Fruit fly (Drosophila melanogaster) whole organism, embryonic: ENCODE results near the gene CG32801.

Experiments used
- Adf1 ChIP-seq: fragments of 200-800 bp; sonication (Bioruptor generic); IDR thresholded peaks from 2 replicates; pipeline ENCODE4 v1.3.6; 2022; ENCODE audit warnings: missing biosample characterization, missing genetic modification characterization
- B-H1 ChIP-seq: fragments of 200-800 bp; sonication (Bioruptor generic); IDR thresholded peaks from 3 replicates; pipeline ENCODE4 v1.3.6; 2022; ENCODE audit warnings: missing biosample characterization, missing genetic modification characterization
- CG11504 ChIP-seq: fragments of 200-800 bp; sonication (Bioruptor generic); optimal IDR thresholded peaks from 3 replicates; lab custom pipeline; 2019; ENCODE audit warnings: missing biosample characterization, mild to moderate bottlenecking, missing genetic modification characterization, moderate library complexity
- CG11695 ChIP-seq: fragments of 200-800 bp; sonication (Bioruptor generic); IDR thresholded peaks from 3 replicates; pipeline ENCODE4 v1.3.6; 2022; ENCODE audit warnings: missing biosample characterization, missing genetic modification characterization
- CG1603 ChIP-seq: fragments of 200-800 bp; sonication (Bioruptor generic); optimal IDR thresholded peaks from 2 replicates; lab custom pipeline; 2019; ENCODE audit warnings: missing biosample characterization, mild to moderate bottlenecking, missing genetic modification characterization, moderate library complexity
- CG16815 ChIP-seq: fragments of 200-800 bp; sonication (Bioruptor generic); optimal IDR thresholded peaks from 3 replicates; lab custom pipeline; 2017; ENCODE audit warnings: missing biosample characterization, mild to moderate bottlenecking, missing genetic modification characterization
- CG17829 ChIP-seq: fragments of 200-800 bp; optimal IDR thresholded peaks from 2 replicates; lab custom pipeline; 2019; ENCODE audit warnings: missing biosample characterization, mild to moderate bottlenecking, missing genetic modification characterization, moderate library complexity
- CG18476 ChIP-seq: fragments of 200-800 bp; sonication (Bioruptor generic); optimal IDR thresholded peaks from 2 replicates; lab custom pipeline; 2016; ENCODE audit warnings: missing biosample characterization, mild to moderate bottlenecking, missing genetic modification characterization
- CG31224 ChIP-seq: fragments of 200-800 bp; sonication (Bioruptor generic); IDR thresholded peaks from 2 replicates; pipeline ENCODE4 v1.3.6; 2022; ENCODE audit warnings: missing biosample characterization, missing genetic modification characterization
- CG4820 ChIP-seq: fragments of 200-800 bp; sonication (Bioruptor generic); optimal IDR thresholded peaks from 3 replicates; lab custom pipeline; 2016; ENCODE audit warnings: missing biosample characterization, missing genetic modification characterization
- CG7963 ChIP-seq: fragments of 200-800 bp; sonication (Bioruptor generic); IDR thresholded peaks from 3 replicates; pipeline ENCODE4 v1.3.6; 2022; ENCODE audit warnings: missing biosample characterization, missing genetic modification characterization; ENCODE audit not compliant: partially characterized antibody
- D ChIP-seq, 2 experiments: fragments of 200-800 bp in 1 of 2; fragments of >200 bp in 1 of 2; sonication (Bioruptor generic) in 1 of 2; optimal IDR thresholded peaks; 2 replicates in 1 of 2; 3 replicates in 1 of 2; lab custom pipeline; 2017; ENCODE audit warnings: mild to moderate bottlenecking in 1 of 2, missing biosample characterization in 1 of 2, missing genetic modification characterization in 1 of 2, missing genetic modification reagents in 1 of 2
- Dfd ChIP-seq, 2 experiments: fragments of >200 bp; optimal IDR thresholded peaks; 2 replicates each; lab custom pipeline; 2017; ENCODE audit warnings: missing biosample characterization in 2 of 2, missing genetic modification characterization in 2 of 2
- Dll ChIP-seq: fragments of 200-800 bp; sonication (Bioruptor generic); IDR thresholded peaks from 4 replicates; pipeline ENCODE4 v1.3.6; 2022; ENCODE audit warnings: missing biosample characterization, missing genetic modification characterization; ENCODE audit not compliant: partially characterized antibody
- Drgx ChIP-seq: fragments of 200-800 bp; sonication (Bioruptor generic); IDR thresholded peaks from 2 replicates; pipeline ENCODE4 v1.3.6; 2022; ENCODE audit warnings: missing biosample characterization, missing genetic modification characterization
- Gug ChIP-seq: fragments of 200-800 bp; sonication (Bioruptor generic); IDR thresholded peaks from 4 replicates; pipeline ENCODE4 v1.3.6; 2022; ENCODE audit warnings: missing biosample characterization, missing genetic modification characterization
- H15 ChIP-seq: fragments of 200-800 bp; sonication (Bioruptor generic); IDR thresholded peaks from 3 replicates; pipeline ENCODE4 v1.3.6; 2022; ENCODE audit warnings: missing biosample characterization, missing genetic modification characterization
- Hey ChIP-seq: fragments of 200-800 bp; sonication (Bioruptor generic); optimal IDR thresholded peaks from 3 replicates; lab custom pipeline; 2018; ENCODE audit warnings: missing biosample characterization, mild to moderate bottlenecking, missing genetic modification characterization
- Hr3 ChIP-seq: fragments of 200-800 bp; sonication (Bioruptor generic); optimal IDR thresholded peaks from 3 replicates; lab custom pipeline; 2016; ENCODE audit warnings: missing biosample characterization, missing genetic modification characterization
- Hr51 ChIP-seq, 2 experiments: fragments of 200-800 bp; sonication (Bioruptor generic); optimal IDR thresholded peaks; 2 replicates in 1 of 2; 3 replicates in 1 of 2; lab custom pipeline; 2016 to 2018; ENCODE audit warnings: missing biosample characterization in 2 of 2, missing genetic modification characterization in 2 of 2, mild to moderate bottlenecking in 1 of 2, moderate library complexity in 1 of 2
- Med ChIP-seq: fragments of 200-800 bp; sonication (Bioruptor generic); peaks from one replicate; lab custom pipeline; 2016; ENCODE audit warnings: missing biosample characterization, missing genetic modification characterization, mild to moderate bottlenecking, inconsistent platforms, moderate library complexity
- Nf-YC ChIP-seq: fragments of 200-800 bp; optimal IDR thresholded peaks from 3 replicates; lab custom pipeline; 2019; ENCODE audit warnings: missing biosample characterization, mild to moderate bottlenecking, missing genetic modification characterization, moderate library complexity
- Ptx1 ChIP-seq: fragments of 200-800 bp; sonication (Bioruptor generic); IDR thresholded peaks from 2 replicates; pipeline ENCODE4 v1.3.6; 2022; ENCODE audit warnings: missing biosample characterization, missing genetic modification characterization
- Ravus ChIP-seq: fragments of 200-800 bp; sonication (Bioruptor generic); IDR thresholded peaks from 2 replicates; pipeline ENCODE4 v1.3.6; 2022; ENCODE audit warnings: missing biosample characterization, missing genetic modification characterization
- Spps ChIP-seq: fragments of 200-800 bp; sonication (Bioruptor generic); optimal IDR thresholded peaks from 2 replicates; lab custom pipeline; 2018; ENCODE audit warnings: missing biosample characterization, mild to moderate bottlenecking, missing genetic modification characterization
- Sry-β ChIP-seq: fragments of 200-800 bp; sonication (Bioruptor generic); optimal IDR thresholded peaks from 2 replicates; lab custom pipeline; 2018; ENCODE audit warnings: missing biosample characterization, mild to moderate bottlenecking, missing genetic modification characterization, moderate library complexity
- Xbp1 ChIP-seq: fragments of 200-800 bp; sonication (Bioruptor generic); optimal IDR thresholded peaks from 3 replicates; lab custom pipeline; 2016; ENCODE audit warnings: missing biosample characterization, mild to moderate bottlenecking, missing genetic modification characterization
- YL-1 ChIP-seq: fragments of 200-800 bp; sonication (Bioruptor generic); optimal IDR thresholded peaks from 3 replicates; lab custom pipeline; 2017; ENCODE audit warnings: missing biosample characterization, mild to moderate bottlenecking, missing genetic modification characterization
- ab ChIP-seq: fragments of 200-800 bp; sonication (Bioruptor generic); optimal IDR thresholded peaks from 2 replicates; lab custom pipeline; 2016; ENCODE audit warnings: missing biosample characterization, missing genetic modification characterization
- abd-A ChIP-seq: fragments of 200-800 bp; sonication (Bioruptor generic); optimal IDR thresholded peaks from 3 replicates; lab custom pipeline; 2019; ENCODE audit warnings: missing biosample characterization, mild to moderate bottlenecking, missing genetic modification characterization, moderate library complexity
- ara ChIP-seq: fragments of 200-800 bp; sonication (Bioruptor generic); IDR thresholded peaks from 2 replicates; pipeline ENCODE4 v1.3.6; 2022; ENCODE audit warnings: missing biosample characterization, missing genetic modification characterization
- ase ChIP-seq: fragments of 200-800 bp; sonication (Bioruptor generic); IDR thresholded peaks from 3 replicates; pipeline ENCODE4 v1.3.6; 2022; ENCODE audit warnings: missing biosample characterization, missing genetic modification characterization
- cad ChIP-seq: fragments of >200 bp; optimal IDR thresholded peaks from 2 replicates; lab custom pipeline; 2017; ENCODE audit warnings: missing biosample characterization, missing genetic modification characterization
- da ChIP-seq: fragments of 200-800 bp; sonication (Bioruptor generic); optimal IDR thresholded peaks from 2 replicates; lab custom pipeline; 2016; ENCODE audit warnings: missing biosample characterization, missing genetic modification characterization
- dmrt11E ChIP-seq: fragments of 200-800 bp; sonication (Bioruptor generic); optimal IDR thresholded peaks from 3 replicates; lab custom pipeline; 2018; ENCODE audit warnings: missing biosample characterization, mild to moderate bottlenecking, missing genetic modification characterization, moderate library complexity
- gce ChIP-seq: fragments of 200-800 bp; sonication (Bioruptor generic); IDR thresholded peaks from 3 replicates; pipeline ENCODE4 v1.3.6; 2022; ENCODE audit warnings: missing biosample characterization, missing genetic modification characterization
- lola ChIP-seq, 3 experiments: fragments of >200 bp in 2 of 3; fragments of 200-800 bp in 1 of 3; sonication (Bioruptor generic) in 1 of 3; optimal IDR thresholded peaks; 2 replicates each; lab custom pipeline; 2017 to 2019; ENCODE audit warnings: missing biosample characterization in 3 of 3, missing genetic modification characterization in 3 of 3, mild to moderate bottlenecking in 1 of 3, moderate library complexity in 1 of 3
- lov ChIP-seq, 2 experiments: fragments of 200-800 bp in 1 of 2; fragments of >200 bp in 1 of 2; sonication (Bioruptor generic) in 1 of 2; IDR thresholded peaks in 1 of 2; optimal IDR thresholded peaks in 1 of 2; 2 replicates in 1 of 2; 3 replicates in 1 of 2; pipeline versions ENCODE4 v1.3.6 to Lab custom; 2017 to 2022; ENCODE audit warnings: missing biosample characterization in 1 of 2, missing genetic modification characterization in 1 of 2
- maf-S ChIP-seq: fragments of 200-800 bp; sonication (Bioruptor generic); optimal IDR thresholded peaks from 2 replicates; lab custom pipeline; 2016; ENCODE audit warnings: missing biosample characterization, missing genetic modification characterization
- nerfin-1 ChIP-seq: fragments of 200-800 bp; sonication (Bioruptor generic); optimal IDR thresholded peaks from 3 replicates; lab custom pipeline; 2019; ENCODE audit warnings: missing biosample characterization, mild to moderate bottlenecking, missing genetic modification characterization, moderate library complexity
- nerfin-2 ChIP-seq: fragments of 200-800 bp; sonication (Bioruptor generic); IDR thresholded peaks from 2 replicates; pipeline ENCODE4 v1.3.6; 2022; ENCODE audit warnings: missing biosample characterization, missing genetic modification characterization; ENCODE audit not compliant: partially characterized antibody
- otp ChIP-seq: fragments of 200-800 bp; sonication (Bioruptor generic); IDR thresholded peaks from 3 replicates; pipeline ENCODE4, ENCODE4 v1.3.6; 2022; ENCODE audit warnings: missing biosample characterization, missing genetic modification characterization
- pb ChIP-seq: fragments of 200-800 bp; sonication (Bioruptor generic); optimal IDR thresholded peaks from 3 replicates; lab custom pipeline; 2016; ENCODE audit warnings: missing biosample characterization, missing genetic modification characterization
- pho ChIP-seq: fragments of 200-800 bp; sonication (Bioruptor generic); optimal IDR thresholded peaks from 2 replicates; lab custom pipeline; 2016; ENCODE audit warnings: missing biosample characterization, missing genetic modification characterization
- salm ChIP-seq: fragments of 200-800 bp; sonication (Bioruptor generic); optimal IDR thresholded peaks from 2 replicates; lab custom pipeline; 2018; ENCODE audit warnings: missing biosample characterization, mild to moderate bottlenecking, missing genetic modification characterization
- sr ChIP-seq: fragments of 200-800 bp; sonication (Bioruptor generic); IDR thresholded peaks from 3 replicates; pipeline ENCODE4 v1.3.6; 2022; ENCODE audit warnings: missing biosample characterization, missing genetic modification characterization
- tna ChIP-seq: fragments of 200-800 bp; sonication (Bioruptor generic); IDR thresholded peaks from 2 replicates; pipeline ENCODE4 v1.3.6; 2022; ENCODE audit warnings: missing biosample characterization, missing genetic modification characterization; ENCODE audit not compliant: partially characterized antibody
- trem ChIP-seq: fragments of 200-800 bp; optimal IDR thresholded peaks from 3 replicates; lab custom pipeline; 2019; ENCODE audit warnings: missing biosample characterization, mild to moderate bottlenecking, missing genetic modification characterization, moderate library complexity
- trh ChIP-seq: fragments of 200-800 bp; sonication (Bioruptor generic); optimal IDR thresholded peaks from 2 replicates; lab custom pipeline; 2016; ENCODE audit warnings: missing biosample characterization, missing genetic modification characterization
- vnd ChIP-seq: fragments of 200-800 bp; sonication (Bioruptor generic); IDR thresholded peaks from 3 replicates; pipeline ENCODE4 v1.3.6; 2022; ENCODE audit warnings: missing biosample characterization, missing genetic modification characterization; ENCODE audit not compliant: partially characterized antibody

Gene CG32801

DNA sequence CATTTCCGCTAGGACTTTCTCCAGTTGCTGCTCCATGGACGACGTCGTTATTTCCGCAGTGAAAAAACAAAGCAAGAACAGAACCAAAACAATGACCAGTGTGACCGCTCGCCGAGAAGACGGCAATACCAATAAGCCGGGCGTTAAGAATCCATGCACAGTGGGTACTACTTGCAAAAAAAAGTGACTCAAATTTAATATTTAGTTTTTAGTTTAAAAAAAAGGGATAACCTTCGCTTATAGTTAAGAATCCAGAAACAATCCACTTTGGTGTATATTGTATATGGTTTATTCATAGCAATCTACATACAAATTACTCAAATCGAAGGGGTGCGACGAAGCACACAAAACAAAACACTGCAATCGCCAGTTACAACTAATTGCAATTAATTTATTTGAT is 44.1 kb downstream of the CG32801 start, which contains the start of gene Lamtor5 (continued):
- TF ChIP-seq YL-1 (GFP tag; lab: Kevin White, UChicago) (peak; percentile 39), pb (GFP tag; lab: Kevin White, UChicago) (no peak), Nf-YC (tag; lab: Kevin White, UChicago) (peak; percentile 29), ab (GFP tag; lab: Kevin White, UChicago) (no peak), Dll (GFP tag; lab: Robert Waterston, UW) (no peak), Drgx (GFP tag; lab: Robert Waterston, UW) (peak; percentile 19; the same call in 1 of the 2 replicates), H15 (GFP tag; lab: Robert Waterston, UW) (no peak), Dfd (GFP tag; optimal IDR thresholded peaks at IDR 0.05; lab: Kevin White, UChicago) (no peak), cad (GFP tag; lab: Kevin White, UChicago) (no peak), gce (GFP tag; lab: Robert Waterston, UW) (no peak), Xbp1 (GFP tag; lab: Kevin White, UChicago) (peak; percentile 27), ase (no peak), Adf1 (GFP tag; lab: Robert Waterston, UW) (no peak), Med (GFP tag; lab: Kevin White, UChicago) (peak; percentile 92), otp (GFP tag; lab: Robert Waterston, UW) (no peak), dmrt11E (tag; lab: Kevin White, UChicago) (no peak), maf-S (GFP tag; lab: Kevin White, UChicago) (no peak), trem (peak; percentile 17), Ptx1 (GFP tag; lab: Robert Waterston, UW) (no peak), pho (GFP tag; lab: Kevin White, UChicago) (peak; percentile 9), CG16815 (no peak), Sry-β (no peak), abd-A (tag; lab: Kevin White, UChicago) (no peak), Gug (no peak; the same call in 3 of the 4 replicates), Spps (no peak), sr (no peak), CG1603 (tag; lab: Kevin White, UChicago) (peak; percentile 27), ara (GFP tag; lab: Robert Waterston, UW) (no peak), CG4820 (GFP tag; lab: Kevin White, UChicago) (peak; percentile 9), D (optimal IDR thresholded peaks at IDR 0.05; lab: Kevin White, UChicago) (no peak), D (GFP tag; optimal IDR thresholded peaks at IDR 0.05; lab: Kevin White, UChicago) (no peak), salm (tag; lab: Kevin White, UChicago) (no peak), da (GFP tag; lab: Kevin White, UChicago) (no peak), lov (optimal IDR thresholded peaks at IDR 0.05; lab: Kevin White, UChicago) (no peak), lov (GFP tag; IDR thresholded peaks at IDR 0.05; lab: Robert Waterston, UW) (no peak), Hr51 (GFP tag; optimal IDR thresholded peaks at IDR 0.05; lab: Kevin White, UChicago) (peak in 1 of 2 experiments; percentile 39), CG18476 (GFP tag; lab: Kevin White, UChicago) (no peak), CG31224 (no peak), trh (GFP tag; lab: Kevin White, UChicago) (no peak), CG17829 (tag; lab: Kevin White, UChicago) (peak; percentile 56), lola (GFP tag; optimal IDR thresholded peaks at IDR 0.05; lab: Kevin White, UChicago) (peak in 1 of 3 experiments; percentile 21), tna (GFP tag; lab: Robert Waterston, UW) (no peak), CG11695 (GFP tag; lab: Robert Waterston, UW) (peak; percentile 38; the same call in 1 of the 3 replicates), nerfin-1 (peak; percentile 30), Ravus (no peak), nerfin-2 (GFP tag; lab: Robert Waterston, UW) (peak; percentile 23; the same call in 1 of the 2 replicates), vnd (GFP tag; lab: Robert Waterston, UW) (no peak), Hey (tag; lab: Kevin White, UChicago) (no peak), CG11504 (tag; lab: Kevin White, UChicago) (peak; percentile 47), CG7963 (GFP tag; lab: Robert Waterston, UW) (no peak), B-H1 (GFP tag; lab: Robert Waterston, UW) (peak; percentile 21; the same call in 1 of the 3 replicates), Hr3 (GFP tag; lab: Kevin White, UChicago) (no peak)
